Worm (Caenorhabditis elegans) whole organism, L4/young adult: ENCODE measurements around the gene D2062.5.

Source experiments
- W03F9.2 ChIP-seq: fragments of 150-350 bp; optimal IDR thresholded peaks from 2 replicates; lab custom pipeline; 2014; ENCODE audit warnings: missing biosample characterization, missing genetic modification characterization
- dao-5 ChIP-seq: sonication (generic microtip); optimal IDR thresholded peaks from 2 replicates; lab custom pipeline; 2016; ENCODE audit warnings: missing genotype, missing genetic modification characterization, moderate library complexity, missing compliant biosample characterization
- him-1 ChIP-seq: sonication (generic microtip); optimal IDR thresholded peaks from 2 replicates; lab custom pipeline; 2016; ENCODE audit warnings: missing genotype, missing genetic modification reagents, missing genetic modification characterization, missing compliant biosample characterization

DNA sequence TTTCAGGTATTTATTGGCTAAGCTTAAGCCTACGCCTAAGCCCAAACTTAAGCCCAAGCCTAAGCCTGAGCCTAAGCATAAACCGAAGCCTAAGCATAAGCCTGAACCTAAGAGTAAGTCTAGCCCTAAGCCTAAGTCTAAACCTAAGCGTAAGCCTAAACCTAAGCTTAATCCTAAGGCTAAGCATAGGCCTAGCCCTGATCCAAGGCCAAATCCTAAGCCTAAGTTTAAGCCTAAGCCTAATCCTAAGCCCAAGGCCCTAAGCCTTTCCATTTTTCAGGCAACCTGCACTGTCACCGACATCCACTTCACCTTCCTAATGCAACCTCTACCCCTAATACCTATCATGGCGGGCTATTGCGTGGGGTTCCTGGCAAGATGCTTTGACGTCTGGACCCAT lies 11.6 kb upstream of the D2062.5 start:
- TF ChIP-seq him-1 (tag; lab: Kevin White, UChicago) (no peak), dao-5 (tag; lab: Kevin White, UChicago) (no peak), W03F9.2 (tag; lab: Kevin White, UChicago) (no peak)
